Fruit fly (Drosophila melanogaster): ENCODE measurements around the gene Peritrophin-15b.

Gene Peritrophin-15b

dm6 chr2L:8364006-8364956 is 30.5 kb downstream of the Peritrophin-15b start, which contains the start of the genes RpS13 and CSN8 (continued):
- TF ChIP-seq Ets97D (GFP tag; optimal IDR thresholded peaks at IDR 0.05), result peak; percentile 95
- no peak for TF ChIP-seq stc (GFP tag; IDR thresholded peaks at IDR 0.05)
- peak; percentile 68 for TF ChIP-seq CG34376 (GFP tag; optimal IDR thresholded peaks at IDR 0.05)
- no peak for TF ChIP-seq TFAM (GFP tag; optimal IDR thresholded peaks at IDR 0.05)
- TF ChIP-seq CG10431 (GFP tag; optimal IDR thresholded peaks at IDR 0.05), result no peak
- no peak for TF ChIP-seq CG7745 (tag; optimal IDR thresholded peaks at IDR 0.05)
- TF ChIP-seq fru (optimal IDR thresholded peaks at IDR 0.05), result no peak
- peak; percentile 35 for TF ChIP-seq abd-A (tag; optimal IDR thresholded peaks at IDR 0.05)
- no peak for TF ChIP-seq aop (GFP tag; IDR thresholded peaks at IDR 0.05)
- TF ChIP-seq zfh2 (GFP tag; optimal IDR thresholded peaks at IDR 0.05), result no peak
- no peak for TF ChIP-seq hth (optimal IDR thresholded peaks at IDR 0.05)
- TF ChIP-seq Opbp (GFP tag; IDR thresholded peaks at IDR 0.05; ENCODE audit: partially characterized antibody), result peak; percentile 87
- no peak for TF ChIP-seq luna (GFP tag; optimal IDR thresholded peaks at IDR 0.05)
- no peak for TF ChIP-seq Hand (GFP tag; optimal IDR thresholded peaks at IDR 0.05)
- TF ChIP-seq CG18476 (GFP tag; optimal IDR thresholded peaks at IDR 0.05), result no peak
- no peak for TF ChIP-seq sima (GFP tag; optimal IDR thresholded peaks at IDR 0.05)
- TF ChIP-seq CG14014 (GFP tag; IDR thresholded peaks at IDR 0.05), result no peak
- no peak for TF ChIP-seq CG13624 (GFP tag; optimal IDR thresholded peaks at IDR 0.05)
- TF ChIP-seq Dip3 (GFP tag; optimal IDR thresholded peaks at IDR 0.05), result peak; percentile 7
- no peak for TF ChIP-seq D19A (tag; optimal IDR thresholded peaks at IDR 0.05)
- peak; percentile 47 for TF ChIP-seq CG13894 (tag; optimal IDR thresholded peaks at IDR 0.05)
- TF ChIP-seq gcm2 (GFP tag; optimal IDR thresholded peaks at IDR 0.05), result no peak
- peak; percentile 60 for TF ChIP-seq CG15514 (GFP tag; optimal IDR thresholded peaks at IDR 0.05)
- no peak for TF ChIP-seq Spps (tag; optimal IDR thresholded peaks at IDR 0.05)
- peak; percentile 92 for TF ChIP-seq YL-1 (GFP tag; optimal IDR thresholded peaks at IDR 0.05)
- TF ChIP-seq CG42726 (GFP tag; IDR thresholded peaks at IDR 0.05; ENCODE audit: partially characterized antibody), result peak; percentile 80
- TF ChIP-seq CG6254 (GFP tag; optimal IDR thresholded peaks at IDR 0.05), result no peak
- no peak for TF ChIP-seq Dek (tag; optimal IDR thresholded peaks at IDR 0.05)
- TF ChIP-seq Atf6 (GFP tag; IDR thresholded peaks at IDR 0.05), result peak; percentile 45; the same call in 1 of the 2 replicates
- TF ChIP-seq CG2116 (GFP tag; optimal IDR thresholded peaks at IDR 0.05), result peak; percentile 98
- peak; percentile 49 for TF ChIP-seq row (GFP tag; IDR thresholded peaks at IDR 0.05)
- TF ChIP-seq CG4328 (GFP tag; optimal IDR thresholded peaks at IDR 0.05), result no peak
- TF ChIP-seq jumu (GFP tag; optimal IDR thresholded peaks at IDR 0.05), result no peak
- TF ChIP-seq CG15601 (tag; optimal IDR thresholded peaks at IDR 0.05), result peak; percentile 31
- peak; percentile 38 for TF ChIP-seq CG18262 (tag; optimal IDR thresholded peaks at IDR 0.05)
- TF ChIP-seq CG15269 (tag; optimal IDR thresholded peaks at IDR 0.05), result no peak
- TF ChIP-seq chn (GFP tag; optimal IDR thresholded peaks at IDR 0.05), result no peak
- TF ChIP-seq Atf3 (GFP tag; optimal IDR thresholded peaks at IDR 0.05), result no peak
- peak; percentile 54; the same call in 1 of the 2 replicates for TF ChIP-seq CG31441 (GFP tag; IDR thresholded peaks at IDR 0.05)
- TF ChIP-seq crol (GFP tag; IDR thresholded peaks at IDR 0.05), result no peak
- TF ChIP-seq CG32767 (GFP tag; IDR thresholded peaks at IDR 0.05), result 0 out of 2 replicates have a peak, but pooled peaks have one; percentile 17
- peak; percentile 75; the same call in 2 of the 3 replicates for TF ChIP-seq mld (GFP tag; IDR thresholded peaks at IDR 0.05; ENCODE audit: partially characterized antibody)
- no peak for TF ChIP-seq Adf1 (GFP tag; IDR thresholded peaks at IDR 0.05)
- TF ChIP-seq Sox100B (GFP tag; optimal IDR thresholded peaks at IDR 0.05), result no peak
- TF ChIP-seq HLHmδ (GFP tag; optimal IDR thresholded peaks at IDR 0.05), result no peak
- peak; percentile 86 for TF ChIP-seq CG6791 (GFP tag; IDR thresholded peaks at IDR 0.05; ENCODE audit: partially characterized antibody)
- no peak for TF ChIP-seq seq (GFP tag; IDR thresholded peaks at IDR 0.05)
- TF ChIP-seq CG7271 (tag; optimal IDR thresholded peaks at IDR 0.05), result peak; percentile 17
- no peak for TF ChIP-seq CG7556 (GFP tag; optimal IDR thresholded peaks at IDR 0.05)
